Worm (Caenorhabditis elegans) whole organism, L2 larva: ENCODE data around the gene C09G9.8.
A peak's percentile ranks its signal among the peaks of the same experiment; 100 is the strongest.

Source experiments
- C34F6.9 ChIP-seq: fragments of 150-350 bp; optimal IDR thresholded peaks from 2 replicates; lab custom pipeline; 2014; ENCODE audit warnings: missing biosample characterization, missing genetic modification characterization
- R02D3.7 ChIP-seq: fragments of 150-350 bp; optimal IDR thresholded peaks from 2 replicates; lab custom pipeline; 2014; ENCODE audit warnings: missing biosample characterization, missing genetic modification characterization
- Y55F3AM.14 ChIP-seq: fragments of 200-800 bp; sonication (Bioruptor generic); optimal IDR thresholded peaks from 2 replicates; lab custom pipeline; 2018; ENCODE audit warnings: mild to moderate bottlenecking, missing genetic modification characterization, missing compliant biosample characterization
- alr-1 ChIP-seq: fragments of 150-350 bp; optimal IDR thresholded peaks from 2 replicates; lab custom pipeline; 2014; ENCODE audit warnings: missing biosample characterization, missing genetic modification characterization
- aly-2 ChIP-seq: fragments of 150-350 bp; optimal IDR thresholded peaks from 2 replicates; lab custom pipeline; 2014; ENCODE audit warnings: missing biosample characterization, missing genetic modification characterization
- ama-1 ChIP-seq: fragments of 150-350 bp; optimal IDR thresholded peaks from 2 replicates; lab custom pipeline; 2018; ENCODE audit warnings: inconsistent platforms
- blmp-1 ChIP-seq: sonication (generic microtip); optimal IDR thresholded peaks from 2 replicates; lab custom pipeline; 2017; ENCODE audit warnings: missing genetic modification characterization, mild to moderate bottlenecking, missing compliant biosample characterization, antibody characterized with exemption, moderate library complexity; ENCODE audit not compliant: insufficient read depth
- ceh-16 ChIP-seq: fragments of 150-350 bp; optimal IDR thresholded peaks from 2 replicates; lab custom pipeline; 2014; ENCODE audit warnings: missing biosample characterization, missing genetic modification characterization
- ceh-82 ChIP-seq: fragments of 150-350 bp; optimal IDR thresholded peaks from 2 replicates; lab custom pipeline; 2014; ENCODE audit warnings: missing biosample characterization, missing genetic modification characterization
- crh-2 ChIP-seq: sonication (generic microtip); optimal IDR thresholded peaks from 2 replicates; lab custom pipeline; 2017; ENCODE audit warnings: missing biosample characterization, missing genetic modification characterization
- egl-27 ChIP-seq: sonication (generic microtip); optimal IDR thresholded peaks from 3 replicates; lab custom pipeline; 2017; ENCODE audit warnings: missing biosample characterization, missing genetic modification reagents, missing genetic modification characterization
- elt-1 ChIP-seq: fragments of 150-350 bp; optimal IDR thresholded peaks from 2 replicates; lab custom pipeline; 2014; ENCODE audit warnings: missing biosample characterization, missing genetic modification characterization
- elt-3 ChIP-seq: sonication (generic microtip); optimal IDR thresholded peaks from 2 replicates; lab custom pipeline; 2017; ENCODE audit warnings: missing biosample characterization, missing genetic modification characterization
- fos-1 ChIP-seq: fragments of 150-350 bp; optimal IDR thresholded peaks from 2 replicates; lab custom pipeline; 2014; ENCODE audit warnings: missing biosample characterization, missing genetic modification characterization
- gmeb-1 ChIP-seq: fragments of 150-350 bp; optimal IDR thresholded peaks from 2 replicates; lab custom pipeline; 2014; ENCODE audit warnings: missing biosample characterization, missing genetic modification characterization
- lin-11 ChIP-seq: fragments of 150-350 bp; sonication (generic microtip); optimal IDR thresholded peaks from 2 replicates; lab custom pipeline; 2014; ENCODE audit warnings: missing biosample characterization, missing genetic modification characterization, inconsistent platforms, mixed read lengths
- lin-39 ChIP-seq: fragments of 150-350 bp; optimal IDR thresholded peaks from 2 replicates; lab custom pipeline; 2014; ENCODE audit warnings: missing biosample characterization, missing genetic modification reagents, missing genetic modification characterization
- lsy-2 ChIP-seq, 2 experiments: fragments of 150-350 bp in 1 of 2; sonication (generic microtip) in 1 of 2; optimal IDR thresholded peaks; 2 replicates each; lab custom pipeline; 2014 to 2017; ENCODE audit warnings: missing biosample characterization in 2 of 2, missing genetic modification characterization in 2 of 2
- mab-5 ChIP-seq: fragments of 150-350 bp; optimal IDR thresholded peaks from 2 replicates; lab custom pipeline; 2014; ENCODE audit warnings: missing biosample characterization, missing genetic modification characterization
- mdl-1 ChIP-seq, 2 experiments: fragments of 150-350 bp in 1 of 2; sonication (generic microtip) in 1 of 2; optimal IDR thresholded peaks; 2 replicates each; lab custom pipeline; 2017; ENCODE audit warnings: missing biosample characterization in 2 of 2, missing genetic modification characterization in 2 of 2
- nhr-10 ChIP-seq: sonication (generic microtip); optimal IDR thresholded peaks from 2 replicates; lab custom pipeline; 2017; ENCODE audit warnings: missing biosample characterization, missing genetic modification characterization
- nhr-11 ChIP-seq: fragments of 150-350 bp; optimal IDR thresholded peaks from 2 replicates; lab custom pipeline; 2014; ENCODE audit warnings: missing biosample characterization, missing genetic modification characterization
- nhr-12 ChIP-seq: fragments of 150-350 bp; optimal IDR thresholded peaks from 2 replicates; lab custom pipeline; 2014; ENCODE audit warnings: missing biosample characterization, missing genetic modification characterization
- nhr-129 ChIP-seq: fragments of 150-350 bp; optimal IDR thresholded peaks from 2 replicates; lab custom pipeline; 2014; ENCODE audit warnings: missing biosample characterization, missing genetic modification characterization
- nhr-21 ChIP-seq: fragments of 150-350 bp; optimal IDR thresholded peaks from 2 replicates; lab custom pipeline; 2014; ENCODE audit warnings: missing biosample characterization, missing genetic modification characterization
- nhr-237 ChIP-seq: fragments of 150-350 bp; optimal IDR thresholded peaks from 2 replicates; lab custom pipeline; 2014; ENCODE audit warnings: missing biosample characterization, missing genetic modification characterization
- nhr-6 ChIP-seq: fragments of 150-350 bp; optimal IDR thresholded peaks from 2 replicates; lab custom pipeline; 2014; ENCODE audit warnings: missing biosample characterization, missing genetic modification characterization
- peb-1 ChIP-seq: fragments of 150-350 bp; optimal IDR thresholded peaks from 2 replicates; lab custom pipeline; 2014; ENCODE audit warnings: missing biosample characterization, missing genetic modification characterization
- sem-4 ChIP-seq: fragments of 150-350 bp; optimal IDR thresholded peaks from 2 replicates; lab custom pipeline; 2014; ENCODE audit warnings: missing biosample characterization, missing genetic modification reagents, missing genetic modification characterization
- skn-1 ChIP-seq: sonication (generic microtip); optimal IDR thresholded peaks from 2 replicates; lab custom pipeline; 2017; ENCODE audit warnings: missing biosample characterization, missing genetic modification characterization
- sma-3 ChIP-seq: sonication (generic microtip); optimal IDR thresholded peaks from 2 replicates; lab custom pipeline; 2016; ENCODE audit warnings: missing genetic modification reagents, missing genetic modification characterization, missing compliant biosample characterization
- sma-9 ChIP-seq, 2 experiments: fragments of 150-350 bp in 1 of 2; sonication (generic microtip) in 1 of 2; optimal IDR thresholded peaks; 2 replicates each; lab custom pipeline; 2014 to 2016; ENCODE audit warnings: missing genetic modification characterization in 2 of 2, mild to moderate bottlenecking in 1 of 2, missing biosample characterization in 1 of 2, missing compliant biosample characterization in 1 of 2, missing genetic modification reagents in 1 of 2, moderate library complexity in 1 of 2
- snpc-4 ChIP-seq: fragments of 150-350 bp; optimal IDR thresholded peaks from 2 replicates; lab custom pipeline; 2014; ENCODE audit warnings: missing biosample characterization, missing genetic modification characterization
- unc-39 ChIP-seq: fragments of 150-350 bp; optimal IDR thresholded peaks from 2 replicates; lab custom pipeline; 2014; ENCODE audit warnings: missing biosample characterization, missing genetic modification characterization
- unc-55 ChIP-seq: fragments of 150-350 bp; sonication (generic microtip); optimal IDR thresholded peaks from 3 replicates; lab custom pipeline; 2014; ENCODE audit warnings: missing biosample characterization, missing genetic modification reagents, missing genetic modification characterization
- unc-62 ChIP-seq: fragments of 150-350 bp; optimal IDR thresholded peaks from 2 replicates; lab custom pipeline; 2014; ENCODE audit warnings: missing biosample characterization, missing genetic modification reagents, missing genetic modification characterization
- zag-1 ChIP-seq: fragments of 150-350 bp; optimal IDR thresholded peaks from 2 replicates; lab custom pipeline; 2014; ENCODE audit warnings: missing biosample characterization, missing genetic modification characterization
- ztf-1 ChIP-seq: fragments of 200-800 bp; sonication (Bioruptor generic); conservative IDR thresholded peaks from 2 replicates; pipeline ENCODE4 v1.3.6; 2022; ENCODE audit warnings: missing genetic modification characterization, missing compliant biosample characterization
- ztf-11 ChIP-seq: sonication (generic microtip); optimal IDR thresholded peaks from 2 replicates; lab custom pipeline; 2017; ENCODE audit warnings: missing biosample characterization, missing genetic modification characterization
- ztf-4 ChIP-seq: fragments of 150-350 bp; optimal IDR thresholded peaks from 2 replicates; lab custom pipeline; 2014; ENCODE audit warnings: missing biosample characterization, missing genetic modification characterization

The C09G9.8 gene

ce11 chrIV:8872958-8873357 lies 8.3 kb upstream of the C09G9.8 start, which contains the start of gene C09G9.3:
C09G9.3 (minus strand) TSS chrIV:8873058.
- TF ChIP-seq nhr-10 (tag; lab: Kevin White, UChicago) = no peak
- no peak for TF ChIP-seq ama-1
- no peak for TF ChIP-seq sem-4 (tag; lab: Kevin White, UChicago)
- TF ChIP-seq unc-39 = no peak
- TF ChIP-seq aly-2 (tag; lab: Kevin White, UChicago) = no peak
- TF ChIP-seq ztf-11 (tag; lab: Kevin White, UChicago) = no peak
- TF ChIP-seq lsy-2 (tag; optimal IDR thresholded peaks at IDR 0.05; lab: Kevin White, UChicago) = no peak
- TF ChIP-seq lin-11 (tag; lab: Kevin White, UChicago) = no peak

ce11 chrIV:8873847-8874246 lies 7.4 kb upstream of the C09G9.8 start, which contains the start of gene hdl-2:
hdl-2 (plus strand) TSS chrIV:8874147.
- TF ChIP-seq snpc-4 (tag; lab: Kevin White, UChicago) = no peak
- no peak for TF ChIP-seq crh-2 (tag; lab: Kevin White, UChicago)
- TF ChIP-seq alr-1 (tag; lab: Kevin White, UChicago) = no peak
- no peak for TF ChIP-seq Y55F3AM.14 (GFP tag; lab: Kevin White, UChicago)

ce11 chrIV:8879810-8880209 lies 1.5 kb upstream of the C09G9.8 start, which contains the start of gene npax-4:
npax-4 (minus strand) TSS chrIV:8879910.
- TF ChIP-seq zag-1 (tag; lab: Kevin White, UChicago) = no peak
- TF ChIP-seq sma-9 (GFP tag; optimal IDR thresholded peaks at IDR 0.05; lab: Kevin White, UChicago) = no peak
- no peak for TF ChIP-seq sma-9 (tag; optimal IDR thresholded peaks at IDR 0.05; lab: Kevin White, UChicago)
- no peak for TF ChIP-seq sma-3 (GFP tag; lab: Kevin White, UChicago)
- no peak for TF ChIP-seq ceh-82
- TF ChIP-seq egl-27 = no peak
- TF ChIP-seq peb-1 (tag; lab: Kevin White, UChicago) = no peak
- no peak for TF ChIP-seq nhr-11 (tag; lab: Kevin White, UChicago)

ce11 chrIV:8886228-8886627 lies 4.9 kb downstream of the C09G9.8 start, which contains the start of gene C09G9.5:
C09G9.5 (plus strand) TSS chrIV:8886528.
- TF ChIP-seq sma-3 (GFP tag; lab: Kevin White, UChicago) (no peak), unc-55 (no peak), lin-39 (no peak), unc-39 (no peak), Y55F3AM.14 (GFP tag; lab: Kevin White, UChicago) (no peak), sma-9 (GFP tag; optimal IDR thresholded peaks at IDR 0.05; lab: Kevin White, UChicago) (no peak), sma-9 (tag; optimal IDR thresholded peaks at IDR 0.05; lab: Kevin White, UChicago) (no peak)

- no peak for TF ChIP-seq elt-3
- TF ChIP-seq peb-1 (tag; lab: Kevin White, UChicago) = no peak
- TF ChIP-seq R02D3.7 = no peak
- TF ChIP-seq ztf-11 (tag; lab: Kevin White, UChicago) = no peak
- TF ChIP-seq nhr-6 = no peak
- TF ChIP-seq nhr-129 = no peak
- no peak for TF ChIP-seq lin-39
- no peak for TF ChIP-seq mdl-1 (tag; optimal IDR thresholded peaks at IDR 0.05; lab: Kevin White, UChicago)
- TF ChIP-seq Y55F3AM.14 (GFP tag; lab: Kevin White, UChicago) = no peak
- TF ChIP-seq nhr-21 (tag; lab: Kevin White, UChicago) = no peak
- TF ChIP-seq nhr-11 (tag; lab: Kevin White, UChicago) = no peak
- TF ChIP-seq unc-62 (GFP tag; lab: Kevin White, UChicago) = no peak
- TF ChIP-seq ztf-1 (GFP tag; lab: Robert Waterston, UW) = no peak
- TF ChIP-seq elt-1 (tag; lab: Kevin White, UChicago) = no peak
- no peak for TF ChIP-seq ztf-4
- no peak for TF ChIP-seq ceh-16 (tag; lab: Kevin White, UChicago)
Measured at ce11 chrIV:8888525-8889026, 7.3 kb downstream of the C09G9.8 start, which contains the start of gene oma-1. oma-1 (plus strand) TSS chrIV:8888976.

ce11 chrIV:8891131-8891530 lies 9.8 kb downstream of the C09G9.8 start, which contains the start of gene spr-2:
spr-2 (plus strand) TSS chrIV:8891462.
- TF ChIP-seq C34F6.9 (tag; lab: Kevin White, UChicago) (peak; percentile 91), ceh-82 (no peak), skn-1 (tag; lab: Kevin White, UChicago) (no peak), Y55F3AM.14 (GFP tag; lab: Kevin White, UChicago) (no peak), blmp-1 (no peak), nhr-12 (tag; lab: Kevin White, UChicago) (no peak), ztf-11 (tag; lab: Kevin White, UChicago) (no peak), elt-1 (tag; lab: Kevin White, UChicago) (no peak), aly-2 (tag; lab: Kevin White, UChicago) (no peak), R02D3.7 (no peak), nhr-237 (tag; lab: Kevin White, UChicago) (no peak), mab-5 (tag; lab: Kevin White, UChicago) (peak; percentile 20), unc-62 (GFP tag; lab: Kevin White, UChicago) (no peak), nhr-21 (tag; lab: Kevin White, UChicago) (peak; percentile 56), fos-1 (peak; percentile 40), crh-2 (tag; lab: Kevin White, UChicago) (peak; percentile 80), nhr-11 (tag; lab: Kevin White, UChicago) (no peak), gmeb-1 (tag; lab: Kevin White, UChicago) (peak; percentile 89), ama-1 (no peak), ceh-16 (tag; lab: Kevin White, UChicago) (no peak), ztf-4 (peak; percentile 4), sma-9 (GFP tag; optimal IDR thresholded peaks at IDR 0.05; lab: Kevin White, UChicago) (peak; percentile 75), sma-9 (tag; optimal IDR thresholded peaks at IDR 0.05; lab: Kevin White, UChicago) (no peak), snpc-4 (tag; lab: Kevin White, UChicago) (peak; percentile 25), unc-55 (peak; percentile 90), sem-4 (tag; lab: Kevin White, UChicago) (peak; percentile 56)
